Worm (Caenorhabditis elegans) whole organism, young adult: ENCODE measurements around the gene elo-1.

Experiments used
- C17E4.6 ChIP-seq: fragments of 200-800 bp; sonication (Bioruptor generic); IDR thresholded peaks from 2 replicates; pipeline ENCODE4 v1.3.6; 2022; ENCODE audit warnings: missing genetic modification reagents, missing genetic modification characterization, missing compliant biosample characterization
- F57A8.1 ChIP-seq: fragments of 200-800 bp; sonication (Bioruptor generic); optimal IDR thresholded peaks from 2 replicates; lab custom pipeline; 2018; ENCODE audit warnings: mild to moderate bottlenecking, missing genetic modification characterization, moderate library complexity, missing compliant biosample characterization
- K12H6.12 ChIP-seq: fragments of 200-800 bp; sonication (Bioruptor generic); optimal IDR thresholded peaks from 2 replicates; lab custom pipeline; 2018; ENCODE audit warnings: mild to moderate bottlenecking, missing genetic modification characterization, missing compliant biosample characterization
- T07F8.4 ChIP-seq: sonication (generic microtip); optimal IDR thresholded peaks from 2 replicates; lab custom pipeline; 2016; ENCODE audit warnings: mild to moderate bottlenecking, missing genetic modification characterization, moderate library complexity, missing compliant biosample characterization
- aptf-3 ChIP-seq: fragments of 200-800 bp; sonication (Bioruptor generic); IDR thresholded peaks from 2 replicates; pipeline ENCODE4 v1.3.6; 2022; ENCODE audit warnings: missing genetic modification characterization, missing compliant biosample characterization
- atf-7 ChIP-seq: sonication (generic microtip); optimal IDR thresholded peaks from 2 replicates; lab custom pipeline; 2017; ENCODE audit warnings: mild to moderate bottlenecking, missing genetic modification characterization, missing compliant biosample characterization
- athp-1 ChIP-seq: sonication (generic microtip); optimal IDR thresholded peaks from 2 replicates; lab custom pipeline; 2017; ENCODE audit warnings: mild to moderate bottlenecking, missing genetic modification characterization, missing compliant biosample characterization
- attf-6 ChIP-seq: fragments of 200-800 bp; sonication (Bioruptor generic); IDR thresholded peaks from 2 replicates; pipeline ENCODE4 v1.3.6; 2022; ENCODE audit warnings: missing genetic modification reagents, missing genetic modification characterization, missing compliant biosample characterization
- ccch-3 ChIP-seq: fragments of 200-800 bp; sonication (Bioruptor generic); optimal IDR thresholded peaks from 2 replicates; lab custom pipeline; 2018; ENCODE audit warnings: mild to moderate bottlenecking, missing genetic modification characterization, missing compliant biosample characterization
- ceh-40 ChIP-seq: fragments of 200-800 bp; sonication (Bioruptor generic); IDR thresholded peaks from 2 replicates; pipeline ENCODE4 v1.3.6; 2022; ENCODE audit warnings: missing genetic modification characterization, missing compliant biosample characterization
- ceh-91 ChIP-seq: fragments of 200-800 bp; sonication (Bioruptor generic); IDR thresholded peaks from 2 replicates; pipeline ENCODE4 v1.3.6; 2022; ENCODE audit warnings: missing genetic modification reagents, missing genetic modification characterization, missing compliant biosample characterization
- die-1 ChIP-seq: sonication (generic microtip); optimal IDR thresholded peaks from 2 replicates; lab custom pipeline; 2016; ENCODE audit warnings: missing genotype, mild to moderate bottlenecking, missing genetic modification characterization, missing compliant biosample characterization
- egl-44 ChIP-seq: fragments of 200-800 bp; sonication (Bioruptor generic); IDR thresholded peaks from 2 replicates; pipeline ENCODE4 v1.3.6; 2022; ENCODE audit warnings: missing genetic modification reagents, missing genetic modification characterization, missing compliant biosample characterization
- him-1 ChIP-seq: sonication (generic microtip); optimal IDR thresholded peaks from 2 replicates; lab custom pipeline; 2016; ENCODE audit warnings: missing genotype, missing genetic modification reagents, missing genetic modification characterization, missing compliant biosample characterization
- hmg-20 ChIP-seq: fragments of 200-800 bp; sonication (Bioruptor generic); IDR thresholded peaks from 2 replicates; pipeline ENCODE4 v1.3.6; 2022; ENCODE audit warnings: missing genetic modification reagents, missing genetic modification characterization, missing compliant biosample characterization
- let-526 ChIP-seq: fragments of 200-800 bp; sonication (Bioruptor generic); IDR thresholded peaks from 2 replicates; pipeline ENCODE4 v1.3.6; 2022; ENCODE audit warnings: missing genetic modification reagents, missing genetic modification characterization, missing compliant biosample characterization
- let-607 ChIP-seq, 2 experiments: fragments of 200-800 bp in 1 of 2; sonication (Bioruptor generic) in 1 of 2; sonication (generic microtip) in 1 of 2; optimal IDR thresholded peaks; 2 replicates each; lab custom pipeline; 2016 to 2018; ENCODE audit warnings: mild to moderate bottlenecking in 2 of 2, missing compliant biosample characterization in 2 of 2, missing genetic modification characterization in 2 of 2, moderate library complexity in 2 of 2, missing genotype in 1 of 2
- lin-40 ChIP-seq: sonication (generic microtip); optimal IDR thresholded peaks from 2 replicates; lab custom pipeline; 2016; ENCODE audit warnings: missing genetic modification characterization, mild to moderate bottlenecking, missing compliant biosample characterization, missing genotype, missing genetic modification reagents
- madf-8 ChIP-seq: fragments of 200-800 bp; sonication (Bioruptor generic); conservative IDR thresholded peaks from 2 replicates; pipeline ENCODE4 v1.3.6; 2022; ENCODE audit warnings: missing genetic modification reagents, missing genetic modification characterization, missing compliant biosample characterization
- nfya-1 ChIP-seq: sonication (generic microtip); optimal IDR thresholded peaks from 2 replicates; lab custom pipeline; 2017; ENCODE audit warnings: antibody characterized with exemption, missing compliant biosample characterization, missing genetic modification characterization, borderline replicate concordance; ENCODE audit not compliant: insufficient read depth
- nhr-120 ChIP-seq: fragments of 200-800 bp; sonication (Bioruptor generic); IDR thresholded peaks from 2 replicates; pipeline ENCODE4 v1.3.6; 2022; ENCODE audit warnings: missing genetic modification characterization, missing compliant biosample characterization
- nhr-179 ChIP-seq: sonication (generic microtip); optimal IDR thresholded peaks from 2 replicates; lab custom pipeline; 2016; ENCODE audit warnings: mild to moderate bottlenecking, missing genetic modification characterization, missing compliant biosample characterization
- nhr-80 ChIP-seq: sonication (generic microtip); optimal IDR thresholded peaks from 2 replicates; lab custom pipeline; 2016; ENCODE audit warnings: missing genetic modification characterization, missing compliant biosample characterization
- pbrm-1 ChIP-seq: fragments of 200-800 bp; sonication (Bioruptor generic); IDR thresholded peaks from 2 replicates; pipeline ENCODE4 v1.3.6; 2022; ENCODE audit warnings: missing genetic modification reagents, missing genetic modification characterization, missing compliant biosample characterization
- pha-4 ChIP-seq: fragments of 150-350 bp; sonication (generic microtip); optimal IDR thresholded peaks from 2 replicates; lab custom pipeline; 2014; ENCODE audit warnings: missing biosample characterization, missing genetic modification reagents, missing genetic modification characterization
- rcor-1 ChIP-seq: fragments of 200-800 bp; sonication (Bioruptor generic); IDR thresholded peaks from 2 replicates; pipeline ENCODE4 v1.3.6; 2022; ENCODE audit warnings: missing genetic modification reagents, missing genetic modification characterization, missing compliant biosample characterization
- sdz-38 ChIP-seq: sonication (generic microtip); optimal IDR thresholded peaks from 2 replicates; lab custom pipeline; 2016; ENCODE audit warnings: missing genotype, missing genetic modification characterization, missing compliant biosample characterization
- snpc-1.1 ChIP-seq: sonication (generic microtip); optimal IDR thresholded peaks from 2 replicates; lab custom pipeline; 2017; ENCODE audit warnings: missing genetic modification characterization, mild to moderate bottlenecking, missing compliant biosample characterization, antibody characterized with exemption, moderate library complexity, missing genotype, missing genetic modification reagents; ENCODE audit not compliant: insufficient read depth
- snpc-3.4 ChIP-seq: sonication (generic microtip); optimal IDR thresholded peaks from 2 replicates; lab custom pipeline; 2017; ENCODE audit warnings: missing genetic modification characterization, mild to moderate bottlenecking, missing compliant biosample characterization, antibody characterized with exemption, moderate library complexity, missing genotype, missing genetic modification reagents
- somi-1 ChIP-seq: fragments of 200-800 bp; sonication (Bioruptor generic); optimal IDR thresholded peaks from 2 replicates; lab custom pipeline; 2018; ENCODE audit warnings: mild to moderate bottlenecking, missing genetic modification characterization, missing compliant biosample characterization
- sptf-2 ChIP-seq: fragments of 200-800 bp; sonication (Bioruptor generic); optimal IDR thresholded peaks from 2 replicates; lab custom pipeline; 2018; ENCODE audit warnings: mild to moderate bottlenecking, missing genetic modification characterization, missing compliant biosample characterization
- unc-62 ChIP-seq: fragments of 150-350 bp; optimal IDR thresholded peaks from 2 replicates; lab custom pipeline; 2014; ENCODE audit warnings: missing biosample characterization, missing genetic modification reagents, missing genetic modification characterization
- ztf-25 ChIP-seq: fragments of 200-800 bp; sonication (Bioruptor generic); IDR thresholded peaks from 2 replicates; pipeline ENCODE4 v1.3.6; 2022; ENCODE audit warnings: missing genetic modification reagents, missing genetic modification characterization, missing compliant biosample characterization

Gene elo-1

ce11 chrIV:9536124-9536523 is 10.0 kb downstream of the elo-1 start:
- TF ChIP-seq nfya-1 (tag; lab: Kevin White, UChicago) (no peak), somi-1 (GFP tag; lab: Kevin White, UChicago) (no peak), ceh-91 (GFP tag; lab: Robert Waterston, UW) (no peak), sptf-2 (GFP tag; lab: Kevin White, UChicago) (no peak), atf-7 (tag; lab: Kevin White, UChicago) (no peak), nhr-120 (GFP tag; lab: Robert Waterston, UW) (no peak), snpc-3.4 (no peak), K12H6.12 (tag; lab: Kevin White, UChicago) (no peak), ccch-3 (no peak), him-1 (no peak)
- TF ChIP-seq, all 124 proteins: peak for 0

ce11 chrIV:9537500-9537899 is 11.3 kb downstream of the elo-1 start:
- TF ChIP-seq attf-6 (GFP tag; lab: Robert Waterston, UW) (no peak), nhr-80 (peak; percentile 89), ceh-40 (GFP tag; lab: Robert Waterston, UW) (no peak), unc-62 (GFP tag; lab: Kevin White, UChicago) (peak; percentile 38), let-607 (tag; optimal IDR thresholded peaks at IDR 0.05; lab: Kevin White, UChicago) (peak in 1 of 2 experiments; percentile 13)
- TF ChIP-seq, all 124 proteins: peak for 3

ce11 chrIV:9538214-9538613 is 12.0 kb downstream of the elo-1 start:
- no peak for TF ChIP-seq pha-4 (tag; lab: Kevin White, UChicago)
- peak; percentile 14 to 77 for TF ChIP-seq let-607 (tag; optimal IDR thresholded peaks at IDR 0.05; lab: Kevin White, UChicago)
- TF ChIP-seq pbrm-1 (GFP tag; lab: Robert Waterston, UW) = no peak
- no peak for TF ChIP-seq let-526
- TF ChIP-seq athp-1 (tag; lab: Kevin White, UChicago) = no peak
- TF ChIP-seq F57A8.1 = no peak
- TF ChIP-seq lin-40 (tag; lab: Kevin White, UChicago) = no peak
- peak; percentile 61 for TF ChIP-seq nhr-80
- TF ChIP-seq hmg-20 (GFP tag; lab: Robert Waterston, UW) = no peak
- no peak for TF ChIP-seq madf-8 (GFP tag; lab: Robert Waterston, UW)
- TF ChIP-seq T07F8.4 (tag; lab: Kevin White, UChicago) = no peak
- TF ChIP-seq sptf-2 (GFP tag; lab: Kevin White, UChicago) = no peak
- TF ChIP-seq nfya-1 (tag; lab: Kevin White, UChicago) = no peak
- no peak for TF ChIP-seq sdz-38
- TF ChIP-seq nhr-179 = no peak
- no peak for TF ChIP-seq die-1 (tag; lab: Kevin White, UChicago)
- no peak for TF ChIP-seq snpc-1.1 (tag; lab: Kevin White, UChicago)
- TF ChIP-seq aptf-3 = no peak
- TF ChIP-seq ztf-25 (GFP tag; lab: Robert Waterston, UW) = no peak
- TF ChIP-seq unc-62 (GFP tag; lab: Kevin White, UChicago) = peak; percentile 45
- TF ChIP-seq rcor-1 (GFP tag; lab: Robert Waterston, UW) = no peak
- TF ChIP-seq egl-44 (GFP tag; lab: Robert Waterston, UW) = 0 out of 2 replicates have a peak, but pooled peaks have one; percentile 10

ce11 chrIV:9540342-9540856 is 14.2 kb downstream of the elo-1 start, which contains the start of gene fbl-1:
Gene fbl-1, plus strand, starts transcription at chrIV:9540806.
- no peak for TF ChIP-seq C17E4.6
- TF ChIP-seq nhr-80 = peak; percentile 47
